Worm (Caenorhabditis elegans) whole organism, L1 larva: ENCODE data around the gene smc-4.

ENCODE experiments used
- C16A3.4 ChIP-seq: fragments of 150-350 bp; optimal IDR thresholded peaks from 2 replicates; lab custom pipeline; 2014; ENCODE audit warnings: missing biosample characterization, missing genetic modification characterization
- F16B12.6 ChIP-seq: fragments of 150-350 bp; optimal IDR thresholded peaks from 2 replicates; lab custom pipeline; 2014; ENCODE audit warnings: missing biosample characterization, missing genetic modification characterization
- Y116A8C.19 ChIP-seq: sonication (generic microtip); optimal IDR thresholded peaks from 2 replicates; lab custom pipeline; 2016; ENCODE audit warnings: missing compliant biosample characterization, missing genetic modification characterization, borderline replicate concordance
- alr-1 ChIP-seq: fragments of 200-800 bp; sonication (Bioruptor generic); optimal IDR thresholded peaks from 2 replicates; lab custom pipeline; 2018; ENCODE audit warnings: borderline replicate concordance, mild to moderate bottlenecking, missing genetic modification characterization, missing compliant biosample characterization
- ama-1 ChIP-seq: fragments of 150-350 bp; optimal IDR thresholded peaks from 2 replicates; lab custom pipeline; 2014
- ceh-63 ChIP-seq: fragments of 200-800 bp; sonication (Bioruptor generic); optimal IDR thresholded peaks from 2 replicates; lab custom pipeline; 2018; ENCODE audit warnings: mild to moderate bottlenecking, missing genetic modification characterization, missing compliant biosample characterization
- ceh-8 ChIP-seq: fragments of 200-800 bp; sonication (Bioruptor generic); optimal IDR thresholded peaks from 2 replicates; lab custom pipeline; 2018; ENCODE audit warnings: mild to moderate bottlenecking, missing genetic modification characterization, moderate library complexity, missing compliant biosample characterization
- ceh-90 ChIP-seq: sonication (generic microtip); optimal IDR thresholded peaks from 2 replicates; lab custom pipeline; 2016; ENCODE audit warnings: missing genetic modification characterization, missing compliant biosample characterization
- dpl-1 ChIP-seq, 3 experiments: fragments of 150-350 bp in 2 of 3; sonication (generic microtip) in 1 of 3; optimal IDR thresholded peaks; 2 replicates each; lab custom pipeline; 2014 to 2017; ENCODE audit warnings: missing biosample characterization in 3 of 3, missing genetic modification characterization in 3 of 3, missing genetic modification reagents in 3 of 3
- efl-1 ChIP-seq, 4 experiments: fragments of 150-350 bp; optimal IDR thresholded peaks in 3 of 4; peaks in 1 of 4; 1 replicate in 1 of 4; 2 replicates in 3 of 4; lab custom pipeline; 2014; ENCODE audit warnings: missing biosample characterization in 2 of 4, missing genetic modification characterization in 2 of 4, missing genetic modification reagents in 2 of 4
- elt-2 ChIP-seq: sonication (generic microtip); optimal IDR thresholded peaks from 2 replicates; lab custom pipeline; 2016; ENCODE audit warnings: missing genetic modification characterization, mild to moderate bottlenecking, inconsistent platforms, missing compliant biosample characterization, missing genetic modification reagents
- elt-3 ChIP-seq, 6 experiments: fragments of 150-350 bp in 1 of 6; sonication (generic microtip); optimal IDR thresholded peaks; 2 replicates each; lab custom pipeline; 2017 to 2018; ENCODE audit warnings: missing biosample characterization in 6 of 6, missing genetic modification characterization in 6 of 6, inconsistent platforms in 1 of 6
- ets-5 ChIP-seq: fragments of 200-800 bp; sonication (Bioruptor generic); IDR thresholded peaks from 2 replicates; pipeline ENCODE4 v1.3.6; 2022; ENCODE audit warnings: missing genetic modification characterization, missing compliant biosample characterization
- fkh-10 ChIP-seq: sonication (generic microtip); optimal IDR thresholded peaks from 2 replicates; lab custom pipeline; 2017; ENCODE audit warnings: missing biosample characterization, missing genetic modification reagents, missing genetic modification characterization
- fkh-8 ChIP-seq: sonication (generic microtip); optimal IDR thresholded peaks from 2 replicates; lab custom pipeline; 2016; ENCODE audit warnings: mild to moderate bottlenecking, missing genetic modification characterization, missing compliant biosample characterization
- fos-1 ChIP-seq: fragments of 150-350 bp; optimal IDR thresholded peaks from 2 replicates; lab custom pipeline; 2014; ENCODE audit warnings: missing biosample characterization, missing genetic modification characterization
- grh-1 ChIP-seq: fragments of 200-800 bp; sonication (Bioruptor generic); IDR thresholded peaks from 2 replicates; pipeline ENCODE4 v1.3.6; 2022; ENCODE audit warnings: missing genetic modification reagents, missing genetic modification characterization, missing compliant biosample characterization
- hlh-4 ChIP-seq: sonication (generic microtip); optimal IDR thresholded peaks from 2 replicates; lab custom pipeline; 2016; ENCODE audit warnings: mild to moderate bottlenecking, missing genetic modification characterization, missing compliant biosample characterization
- hpl-2 ChIP-seq: fragments of 150-350 bp; optimal IDR thresholded peaks from 2 replicates; lab custom pipeline; 2014; ENCODE audit warnings: missing biosample characterization, missing genetic modification reagents, missing genetic modification characterization
- isw-1 ChIP-seq: fragments of 200-800 bp; sonication (Bioruptor generic); IDR thresholded peaks from 2 replicates; pipeline ENCODE4 v1.3.6; 2022; ENCODE audit warnings: missing genetic modification characterization, missing compliant biosample characterization
- jun-1 ChIP-seq: fragments of 150-350 bp; optimal IDR thresholded peaks from 2 replicates; lab custom pipeline; 2014; ENCODE audit warnings: missing biosample characterization, missing genetic modification reagents, missing genetic modification characterization
- lin-15B ChIP-seq: fragments of 150-350 bp; sonication (generic microtip); optimal IDR thresholded peaks from 3 replicates; lab custom pipeline; 2014; ENCODE audit warnings: missing biosample characterization, missing genetic modification characterization
- lin-35 ChIP-seq, 2 experiments: fragments of 150-350 bp; optimal IDR thresholded peaks; 2 replicates each; lab custom pipeline; 2014; ENCODE audit warnings: missing biosample characterization in 2 of 2, missing genetic modification characterization in 2 of 2, missing genetic modification reagents in 2 of 2
- lin-39 ChIP-seq: fragments of 150-350 bp; optimal IDR thresholded peaks from 2 replicates; lab custom pipeline; 2014; ENCODE audit warnings: missing biosample characterization, missing genetic modification reagents, missing genetic modification characterization
- lir-3 ChIP-seq: sonication (generic microtip); optimal IDR thresholded peaks from 2 replicates; lab custom pipeline; 2016; ENCODE audit warnings: mild to moderate bottlenecking, missing genetic modification characterization, moderate library complexity, missing compliant biosample characterization; ENCODE audit not compliant: poor library complexity
- mef-2 ChIP-seq: fragments of 150-350 bp; optimal IDR thresholded peaks from 2 replicates; lab custom pipeline; 2014; ENCODE audit warnings: missing biosample characterization, missing genetic modification characterization
- nhr-11 ChIP-seq: fragments of 150-350 bp; optimal IDR thresholded peaks from 2 replicates; lab custom pipeline; 2014; ENCODE audit warnings: missing biosample characterization, missing genetic modification characterization
- nhr-20 ChIP-seq: sonication (generic microtip); optimal IDR thresholded peaks from 2 replicates; lab custom pipeline; 2016; ENCODE audit warnings: mild to moderate bottlenecking, missing genetic modification characterization, missing compliant biosample characterization
- nhr-237 ChIP-seq: fragments of 150-350 bp; optimal IDR thresholded peaks from 2 replicates; lab custom pipeline; 2014; ENCODE audit warnings: missing biosample characterization, missing genetic modification characterization
- nhr-28 ChIP-seq: fragments of 150-350 bp; optimal IDR thresholded peaks from 2 replicates; lab custom pipeline; 2014; ENCODE audit warnings: missing biosample characterization, missing genetic modification characterization
- nhr-47 ChIP-seq: sonication (generic microtip); optimal IDR thresholded peaks from 2 replicates; lab custom pipeline; 2016; ENCODE audit warnings: mild to moderate bottlenecking, missing genetic modification characterization, moderate library complexity, missing compliant biosample characterization
- nhr-84 ChIP-seq: sonication (generic microtip); optimal IDR thresholded peaks from 2 replicates; lab custom pipeline; 2017; ENCODE audit warnings: missing biosample characterization, missing genetic modification characterization
- nhr-90 ChIP-seq: sonication (generic microtip); optimal IDR thresholded peaks from 2 replicates; lab custom pipeline; 2016; ENCODE audit warnings: mild to moderate bottlenecking, missing genetic modification characterization, missing compliant biosample characterization; ENCODE audit not compliant: poor library complexity
- pax-3 ChIP-seq: fragments of 200-800 bp; sonication (Bioruptor generic); optimal IDR thresholded peaks from 2 replicates; lab custom pipeline; 2018; ENCODE audit warnings: mild to moderate bottlenecking, missing genetic modification characterization, moderate library complexity, missing compliant biosample characterization
- snpc-4 ChIP-seq: fragments of 150-350 bp; optimal IDR thresholded peaks from 2 replicates; lab custom pipeline; 2014; ENCODE audit warnings: missing biosample characterization, missing genetic modification characterization
- snu-23 ChIP-seq: sonication (generic microtip); optimal IDR thresholded peaks from 2 replicates; lab custom pipeline; 2016; ENCODE audit warnings: missing genetic modification characterization, missing compliant biosample characterization
- sox-4 ChIP-seq: sonication (generic microtip); optimal IDR thresholded peaks from 2 replicates; lab custom pipeline; 2016; ENCODE audit warnings: missing genetic modification characterization, missing compliant biosample characterization
- swsn-7 ChIP-seq: sonication (generic microtip); optimal IDR thresholded peaks from 2 replicates; lab custom pipeline; 2016; ENCODE audit warnings: missing genetic modification characterization, missing compliant biosample characterization
- tbx-2 ChIP-seq: sonication (generic microtip); optimal IDR thresholded peaks from 2 replicates; lab custom pipeline; 2016; ENCODE audit warnings: missing genetic modification characterization, missing compliant biosample characterization
- tlp-1 ChIP-seq: fragments of 150-350 bp; optimal IDR thresholded peaks from 2 replicates; lab custom pipeline; 2014; ENCODE audit warnings: missing biosample characterization, missing genetic modification characterization
- unc-30 ChIP-seq: sonication (generic microtip); optimal IDR thresholded peaks from 2 replicates; lab custom pipeline; 2017; ENCODE audit warnings: missing biosample characterization, missing genetic modification characterization
- unc-62 ChIP-seq: fragments of 150-350 bp; optimal IDR thresholded peaks from 2 replicates; lab custom pipeline; 2014; ENCODE audit warnings: missing biosample characterization, missing genetic modification reagents, missing genetic modification characterization
- unc-86 ChIP-seq: sonication (generic microtip); optimal IDR thresholded peaks from 2 replicates; lab custom pipeline; 2016; ENCODE audit warnings: missing genetic modification characterization, missing compliant biosample characterization
- unc-98 ChIP-seq: fragments of 200-800 bp; sonication (Bioruptor generic); IDR thresholded peaks from 2 replicates; pipeline ENCODE4 v1.3.6; 2022; ENCODE audit warnings: missing genetic modification characterization, missing compliant biosample characterization
- xbp-1 ChIP-seq: sonication (generic microtip); optimal IDR thresholded peaks from 2 replicates; lab custom pipeline; 2016; ENCODE audit warnings: missing genetic modification characterization, missing compliant biosample characterization
- zag-1 ChIP-seq: fragments of 150-350 bp; optimal IDR thresholded peaks from 2 replicates; lab custom pipeline; 2014; ENCODE audit warnings: missing biosample characterization, missing genetic modification characterization
- zip-4 ChIP-seq: fragments of 200-800 bp; sonication (Bioruptor generic); optimal IDR thresholded peaks from 2 replicates; lab custom pipeline; 2018; ENCODE audit warnings: mild to moderate bottlenecking, missing genetic modification characterization, moderate library complexity, missing compliant biosample characterization
- ztf-4 ChIP-seq: fragments of 150-350 bp; optimal IDR thresholded peaks from 2 replicates; lab custom pipeline; 2014; ENCODE audit warnings: missing biosample characterization, missing genetic modification characterization

Gene smc-4

DNA sequence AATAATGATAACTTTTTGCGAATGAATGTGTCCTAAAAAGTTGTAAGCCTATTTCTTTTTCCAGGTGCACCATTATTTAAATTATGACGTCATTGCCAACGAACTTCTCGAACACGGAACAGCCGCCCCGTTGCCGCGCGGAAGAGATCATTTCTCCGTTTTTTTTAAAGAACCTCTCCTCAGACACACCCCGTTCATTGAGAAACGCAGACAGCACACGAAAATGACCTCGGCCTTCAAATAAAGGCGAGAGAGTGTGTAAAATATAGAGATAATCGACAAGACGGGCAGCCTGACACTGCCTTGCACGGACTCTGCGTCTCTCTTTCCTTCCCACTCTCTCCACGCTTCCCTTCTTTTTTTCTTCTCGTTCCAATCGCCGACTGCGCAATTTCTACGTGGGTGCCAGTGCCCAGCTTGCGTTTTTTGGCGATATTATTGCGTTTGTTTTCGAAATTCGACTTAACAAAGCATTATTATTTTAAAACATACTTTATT lies 26.9 kb upstream of the smc-4 start (continued):
- no peak for TF ChIP-seq fos-1 (tag; lab: Kevin White, UChicago)
- no peak for TF ChIP-seq elt-2
- no peak for TF ChIP-seq zip-4 (GFP tag; lab: Kevin White, UChicago)
- TF ChIP-seq lin-15B (tag; lab: Kevin White, UChicago) = no peak
- TF ChIP-seq isw-1 (GFP tag; lab: Robert Waterston, UW) = peak; percentile 43
- no peak for TF ChIP-seq unc-62 (GFP tag; lab: Kevin White, UChicago)
- no peak for TF ChIP-seq ama-1 (lab: Kevin White, UChicago)
- peak; percentile 71 for TF ChIP-seq nhr-90
- TF ChIP-seq nhr-237 (tag; lab: Kevin White, UChicago) = no peak
- peak; percentile 56 for TF ChIP-seq unc-86
- TF ChIP-seq lin-39 (tag; lab: Kevin White, UChicago) = no peak
- TF ChIP-seq unc-98 (GFP tag; lab: Robert Waterston, UW) = no peak
- no peak for TF ChIP-seq lir-3
- TF ChIP-seq hpl-2 (GFP tag; lab: Kevin White, UChicago) = no peak
- TF ChIP-seq zag-1 = no peak
- TF ChIP-seq ceh-63 (GFP tag; lab: Kevin White, UChicago) = no peak
- peak; percentile 36; the same call in 1 of the 2 replicates for TF ChIP-seq grh-1 (GFP tag; lab: Robert Waterston, UW)
- TF ChIP-seq nhr-47 (tag; lab: Kevin White, UChicago) = peak; percentile 76
- no peak for TF ChIP-seq fkh-10 (GFP tag; lab: Kevin White, UChicago)
- TF ChIP-seq nhr-20 (tag; lab: Kevin White, UChicago) = peak; percentile 69
- TF ChIP-seq nhr-11 (tag; lab: Kevin White, UChicago) = no peak
- no peak for TF ChIP-seq tlp-1 (tag; lab: Kevin White, UChicago)
- no peak for TF ChIP-seq nhr-84 (tag; lab: Kevin White, UChicago)
- no peak for TF ChIP-seq alr-1 (tag; lab: Kevin White, UChicago)
- TF ChIP-seq hlh-4 (tag; lab: Kevin White, UChicago) = no peak
- TF ChIP-seq ceh-8 (GFP tag; lab: Kevin White, UChicago) = no peak
- TF ChIP-seq F16B12.6 (tag; lab: Kevin White, UChicago) = no peak
- peak in 3 of 6 experiments; percentile 11 to 74 (median 22) for TF ChIP-seq elt-3 (tag; optimal IDR thresholded peaks at IDR 0.05; lab: Kevin White, UChicago)
- TF ChIP-seq xbp-1 = peak; percentile 69
- peak in 2 of 3 experiments; percentile 34 to 47 for TF ChIP-seq dpl-1 (GFP tag; optimal IDR thresholded peaks at IDR 0.05; lab: Kevin White, UChicago)
- TF ChIP-seq sox-4 (tag; lab: Kevin White, UChicago) = no peak
- no peak for TF ChIP-seq C16A3.4 (tag; lab: Kevin White, UChicago)
- peak; percentile 77 for TF ChIP-seq swsn-7 (tag; lab: Kevin White, UChicago)
- peak; percentile 74 for TF ChIP-seq tbx-2 (tag; lab: Kevin White, UChicago)
- peak; percentile 70 to 82 for TF ChIP-seq efl-1 (optimal IDR thresholded peaks at IDR 0.05; lab: Kevin White, UChicago)
- TF ChIP-seq efl-1 (GFP tag; optimal IDR thresholded peaks at IDR 0.05 in 1 of 2; lab: Kevin White, UChicago) = peak; percentile 33 to 93
- TF ChIP-seq unc-30 (tag; lab: Kevin White, UChicago) = no peak
- TF ChIP-seq ets-5 (GFP tag; lab: Robert Waterston, UW) = no peak
- TF ChIP-seq lin-35 (GFP tag; optimal IDR thresholded peaks at IDR 0.05; lab: Kevin White, UChicago) = peak; percentile 52 to 53
- TF ChIP-seq ceh-90 (tag; lab: Kevin White, UChicago) = no peak
- peak; percentile 19 for TF ChIP-seq fkh-8 (tag; lab: Kevin White, UChicago)
- TF ChIP-seq snpc-4 (tag; lab: Kevin White, UChicago) = no peak
- peak; percentile 75 for TF ChIP-seq ztf-4 (tag; lab: Kevin White, UChicago)
- TF ChIP-seq jun-1 (tag; lab: Kevin White, UChicago) = peak; percentile 41
- TF ChIP-seq mef-2 (tag; lab: Kevin White, UChicago) = no peak
- TF ChIP-seq nhr-28 = no peak
- TF ChIP-seq pax-3 (tag; lab: Kevin White, UChicago) = no peak
- TF ChIP-seq snu-23 = peak; percentile 77
- no peak for TF ChIP-seq Y116A8C.19
